Worm (Caenorhabditis elegans): ENCODE measurements around the gene F07G11.2.

The F07G11.2 gene

ce11 chrV:7352186-7353053 is 47.8 kb downstream of the F07G11.2 start, which contains the start of the genes srh-231 and srh-275:
TSS of gene srh-231 (minus strand) at chrV:7352236.
TSS of gene srh-275 (plus strand) at chrV:7353003.
- no peak for TF ChIP-seq eyg-1 (tag; optimal IDR thresholded peaks at IDR 0.05)
- no peak for TF ChIP-seq unc-42 (tag; optimal IDR thresholded peaks at IDR 0.05)
- no peak for TF ChIP-seq elt-2 (tag; optimal IDR thresholded peaks at IDR 0.05)
- TF ChIP-seq odd-2 (tag; optimal IDR thresholded peaks at IDR 0.05), result no peak
- TF ChIP-seq sox-4 (tag; optimal IDR thresholded peaks at IDR 0.05), result no peak
- TF ChIP-seq unc-55 (GFP tag; optimal IDR thresholded peaks at IDR 0.05), result no peak
- TF ChIP-seq unc-3 (GFP tag; conservative IDR thresholded peaks at IDR 0.05), result no peak
- TF ChIP-seq unc-3 (tag; optimal IDR thresholded peaks at IDR 0.05), result no peak
- TF ChIP-seq C08G9.2 (tag; optimal IDR thresholded peaks at IDR 0.05), result no peak
- TF ChIP-seq madf-2 (tag; optimal IDR thresholded peaks at IDR 0.05), result no peak
- TF ChIP-seq sox-2 (GFP tag; IDR thresholded peaks at IDR 0.05), result no peak
- TF ChIP-seq mec-3 (tag; optimal IDR thresholded peaks at IDR 0.05; ENCODE audit: borderline replicate concordance), result no peak
- TF ChIP-seq pqm-1 (tag; optimal IDR thresholded peaks at IDR 0.05), result no peak

- TF ChIP-seq hlh-15 (tag; optimal IDR thresholded peaks at IDR 0.05), result no peak
- TF ChIP-seq pax-1 (tag; optimal IDR thresholded peaks at IDR 0.05), result no peak
- TF ChIP-seq odd-2 (tag; optimal IDR thresholded peaks at IDR 0.05), result no peak
- no peak for TF ChIP-seq unc-42 (tag; optimal IDR thresholded peaks at IDR 0.05)
- no peak for TF ChIP-seq hlh-6 (tag; optimal IDR thresholded peaks at IDR 0.05)
- TF ChIP-seq F13H6.1 (tag; optimal IDR thresholded peaks at IDR 0.05), result no peak
- no peak for TF ChIP-seq ceh-34 (tag; optimal IDR thresholded peaks at IDR 0.05)
- no peak for TF ChIP-seq ref-2 (tag; optimal IDR thresholded peaks at IDR 0.05)
- no peak for TF ChIP-seq ceh-45 (GFP tag; IDR thresholded peaks at IDR 0.05)
- TF ChIP-seq ama-1 (optimal IDR thresholded peaks at IDR 0.05), result no peak
- no peak for TF ChIP-seq nhr-11 (tag; optimal IDR thresholded peaks at IDR 0.05)
- no peak for TF ChIP-seq ceh-31 (tag; optimal IDR thresholded peaks at IDR 0.05)
- TF ChIP-seq pag-3 (tag; optimal IDR thresholded peaks at IDR 0.05; ENCODE audit: borderline replicate concordance), result no peak
Measured at ce11 chrV:7353602-7354001, 49.0 kb downstream of the F07G11.2 start.
